Fruit fly (Drosophila melanogaster) whole organism, embryonic: ENCODE measurements around the gene CG7484.

Experiments
- Atf6 ChIP-seq: fragments of 200-800 bp; sonication (Bioruptor generic); IDR thresholded peaks from 2 replicates; pipeline ENCODE4 v1.3.6; 2022; ENCODE audit warnings: missing biosample characterization, missing genetic modification characterization
- CG10431 ChIP-seq: fragments of 200-800 bp; sonication (Bioruptor generic); optimal IDR thresholded peaks from 3 replicates; lab custom pipeline; 2018; ENCODE audit warnings: missing biosample characterization, mild to moderate bottlenecking, missing genetic modification characterization
- CG10654 ChIP-seq: fragments of 200-800 bp; sonication (Bioruptor generic); optimal IDR thresholded peaks from 2 replicates; lab custom pipeline; 2016; ENCODE audit warnings: missing biosample characterization, missing genetic modification characterization
- CG11723 ChIP-seq: fragments of 200-800 bp; sonication (Bioruptor generic); optimal IDR thresholded peaks from 2 replicates; lab custom pipeline; 2017; ENCODE audit warnings: missing biosample characterization, mild to moderate bottlenecking, missing genetic modification characterization
- CG12299 ChIP-seq: fragments of 200-800 bp; sonication (Bioruptor generic); optimal IDR thresholded peaks from 2 replicates; lab custom pipeline; 2018; ENCODE audit warnings: missing biosample characterization, mild to moderate bottlenecking, missing genetic modification characterization
- CG12391 ChIP-seq: fragments of 200-800 bp; sonication (Bioruptor generic); optimal IDR thresholded peaks from 3 replicates; lab custom pipeline; 2018; ENCODE audit warnings: missing biosample characterization, mild to moderate bottlenecking, missing genetic modification characterization, moderate library complexity
- CG12942 ChIP-seq: fragments of 200-800 bp; sonication (Bioruptor generic); optimal IDR thresholded peaks from 3 replicates; lab custom pipeline; 2016; ENCODE audit warnings: missing biosample characterization, missing genetic modification characterization
- CG13296 ChIP-seq: fragments of 200-800 bp; sonication (Bioruptor generic); optimal IDR thresholded peaks from 3 replicates; lab custom pipeline; 2018; ENCODE audit warnings: missing biosample characterization, mild to moderate bottlenecking, missing genetic modification characterization
- CG13775 ChIP-seq: fragments of 200-800 bp; sonication (Bioruptor generic); optimal IDR thresholded peaks from 3 replicates; lab custom pipeline; 2017; ENCODE audit warnings: missing biosample characterization, mild to moderate bottlenecking, missing genetic modification characterization
- CG1529 ChIP-seq: fragments of 200-800 bp; sonication (Bioruptor generic); optimal IDR thresholded peaks from 3 replicates; lab custom pipeline; 2018; ENCODE audit warnings: missing biosample characterization, missing genetic modification characterization
- CG18599 ChIP-seq: fragments of 200-800 bp; sonication (Bioruptor generic); optimal IDR thresholded peaks from 3 replicates; lab custom pipeline; 2017; ENCODE audit warnings: missing biosample characterization, missing genetic modification characterization, mild to moderate bottlenecking, moderate library complexity, missing genetic modification reagents
- CG2712 ChIP-seq: fragments of 200-800 bp; optimal IDR thresholded peaks from 3 replicates; lab custom pipeline; 2019; ENCODE audit warnings: missing biosample characterization, mild to moderate bottlenecking, missing genetic modification characterization, moderate library complexity
- CG30020 ChIP-seq: fragments of 200-800 bp; optimal IDR thresholded peaks from 2 replicates; lab custom pipeline; 2019; ENCODE audit warnings: missing biosample characterization, mild to moderate bottlenecking, missing genetic modification characterization, moderate library complexity
- CG4360 ChIP-seq: fragments of 200-800 bp; sonication (Bioruptor generic); IDR thresholded peaks from 2 replicates; pipeline ENCODE4 v1.3.6; 2022; ENCODE audit warnings: missing biosample characterization, missing genetic modification characterization
- CG4707 ChIP-seq: fragments of 200-800 bp; sonication (Bioruptor generic); optimal IDR thresholded peaks from 2 replicates; lab custom pipeline; 2018; ENCODE audit warnings: missing biosample characterization, mild to moderate bottlenecking, missing genetic modification characterization, moderate library complexity
- CG5245 ChIP-seq: fragments of 200-800 bp; sonication (Bioruptor generic); optimal IDR thresholded peaks from 3 replicates; lab custom pipeline; 2016; ENCODE audit warnings: missing biosample characterization, missing genetic modification characterization
- CG6765 ChIP-seq: fragments of 200-800 bp; sonication (Bioruptor generic); optimal IDR thresholded peaks from 3 replicates; lab custom pipeline; 2017; ENCODE audit warnings: missing biosample characterization, mild to moderate bottlenecking, missing genetic modification characterization
- CG7372 ChIP-seq: fragments of 200-800 bp; sonication (Bioruptor generic); IDR thresholded peaks from 2 replicates; pipeline ENCODE4 v1.3.6; 2022; ENCODE audit warnings: missing biosample characterization, missing genetic modification characterization
- CG7745 ChIP-seq: fragments of 200-800 bp; sonication (Bioruptor generic); optimal IDR thresholded peaks from 2 replicates; lab custom pipeline; 2018; ENCODE audit warnings: missing biosample characterization, mild to moderate bottlenecking, missing genetic modification characterization, moderate library complexity
- CG8359 ChIP-seq: fragments of 200-800 bp; sonication (Bioruptor generic); optimal IDR thresholded peaks from 2 replicates; lab custom pipeline; 2017; ENCODE audit warnings: missing biosample characterization, mild to moderate bottlenecking, missing genetic modification characterization, borderline replicate concordance
- CTCF ChIP-seq: fragments of 200-800 bp; sonication (Bioruptor generic); optimal IDR thresholded peaks from 2 replicates; lab custom pipeline; 2017; ENCODE audit warnings: missing biosample characterization, mild to moderate bottlenecking, missing genetic modification characterization, moderate library complexity
- CoRest ChIP-seq: fragments of 200-800 bp; sonication (Bioruptor generic); optimal IDR thresholded peaks from 3 replicates; lab custom pipeline; 2018; ENCODE audit warnings: missing biosample characterization, mild to moderate bottlenecking, missing genetic modification characterization, moderate library complexity
- D19A ChIP-seq: fragments of 200-800 bp; optimal IDR thresholded peaks from 3 replicates; lab custom pipeline; 2019; ENCODE audit warnings: missing biosample characterization, mild to moderate bottlenecking, missing genetic modification characterization, moderate library complexity
- Dref ChIP-seq: fragments of 200-800 bp; sonication (Bioruptor generic); IDR thresholded peaks from 2 replicates; pipeline ENCODE4 v1.3.6; 2022; ENCODE audit warnings: missing biosample characterization, missing genetic modification characterization
- Gug ChIP-seq: fragments of 200-800 bp; sonication (Bioruptor generic); IDR thresholded peaks from 4 replicates; pipeline ENCODE4 v1.3.6; 2022; ENCODE audit warnings: missing biosample characterization, missing genetic modification characterization
- HLH54F ChIP-seq: fragments of 200-800 bp; sonication (Bioruptor generic); optimal IDR thresholded peaks from 3 replicates; lab custom pipeline; 2016; ENCODE audit warnings: missing biosample characterization, missing genetic modification characterization
- Jarid2 ChIP-seq: fragments of 200-800 bp; sonication (Bioruptor generic); optimal IDR thresholded peaks from 3 replicates; lab custom pipeline; 2017; ENCODE audit warnings: mild to moderate bottlenecking, missing biosample characterization, missing genetic modification reagents, missing genetic modification characterization
- MTF-1 ChIP-seq: fragments of 200-800 bp; sonication (Bioruptor generic); optimal IDR thresholded peaks from 2 replicates; lab custom pipeline; 2018; ENCODE audit warnings: missing biosample characterization, mild to moderate bottlenecking, missing genetic modification characterization, borderline replicate concordance
- Ravus ChIP-seq: fragments of 200-800 bp; sonication (Bioruptor generic); IDR thresholded peaks from 2 replicates; pipeline ENCODE4 v1.3.6; 2022; ENCODE audit warnings: missing biosample characterization, missing genetic modification characterization
- Usf ChIP-seq: fragments of 200-800 bp; sonication (Bioruptor generic); optimal IDR thresholded peaks from 2 replicates; lab custom pipeline; 2017; ENCODE audit warnings: missing genotype, missing biosample characterization, missing genetic modification characterization
- crol ChIP-seq: fragments of 200-800 bp; sonication (Bioruptor generic); IDR thresholded peaks from 2 replicates; pipeline ENCODE4 v1.3.6; 2022; ENCODE audit warnings: missing biosample characterization, missing genetic modification characterization
- danr ChIP-seq: fragments of 200-800 bp; sonication (Bioruptor generic); IDR thresholded peaks from 2 replicates; pipeline ENCODE4 v1.3.6; 2022; ENCODE audit warnings: missing biosample characterization, missing genetic modification characterization
- dm ChIP-seq: fragments of 200-800 bp; sonication (Bioruptor generic); optimal IDR thresholded peaks from 3 replicates; lab custom pipeline; 2016; ENCODE audit warnings: missing biosample characterization, missing genetic modification characterization
- dmrt99B ChIP-seq: fragments of 200-800 bp; sonication (Bioruptor generic); optimal IDR thresholded peaks from 2 replicates; lab custom pipeline; 2018; ENCODE audit warnings: missing biosample characterization, mild to moderate bottlenecking, missing genetic modification characterization, moderate library complexity
- exex ChIP-seq: fragments of 200-800 bp; sonication (Bioruptor generic); optimal IDR thresholded peaks from 4 replicates; lab custom pipeline; 2018; ENCODE audit warnings: missing biosample characterization, mild to moderate bottlenecking, missing genetic modification characterization, moderate library complexity
- fu2 ChIP-seq: fragments of 200-800 bp; sonication (Bioruptor generic); optimal IDR thresholded peaks from 2 replicates; lab custom pipeline; 2016; ENCODE audit warnings: missing biosample characterization, missing genetic modification characterization
- gt ChIP-seq: fragments of 200-800 bp; sonication (Bioruptor generic); IDR thresholded peaks from 2 replicates; pipeline ENCODE4 v1.3.6; 2022; ENCODE audit warnings: missing biosample characterization, missing genetic modification characterization
- ham ChIP-seq: fragments of 200-800 bp; sonication (Bioruptor generic); IDR thresholded peaks from 2 replicates; pipeline ENCODE4 v1.3.6; 2022; ENCODE audit warnings: missing biosample characterization, missing genetic modification characterization
- ken ChIP-seq: fragments of 200-800 bp; sonication (Bioruptor generic); IDR thresholded peaks from 3 replicates; pipeline ENCODE4 v1.3.6; 2022; ENCODE audit warnings: missing biosample characterization, missing genetic modification characterization
- lab ChIP-seq: fragments of 200-800 bp; sonication (Bioruptor generic); optimal IDR thresholded peaks from 3 replicates; lab custom pipeline; 2017; ENCODE audit warnings: missing biosample characterization, missing genetic modification characterization, mild to moderate bottlenecking, moderate library complexity, missing genetic modification reagents
- mam ChIP-seq: fragments of 200-800 bp; sonication (Bioruptor generic); optimal IDR thresholded peaks from 3 replicates; lab custom pipeline; 2016; ENCODE audit warnings: missing biosample characterization, missing genetic modification characterization
- mld ChIP-seq: fragments of 200-800 bp; sonication (Bioruptor generic); IDR thresholded peaks from 3 replicates; pipeline ENCODE4 v1.3.6; 2022; ENCODE audit warnings: missing biosample characterization, missing genetic modification characterization; ENCODE audit not compliant: partially characterized antibody
- phol ChIP-seq: fragments of 200-800 bp; sonication (Bioruptor generic); optimal IDR thresholded peaks from 3 replicates; lab custom pipeline; 2018; ENCODE audit warnings: missing biosample characterization, mild to moderate bottlenecking, missing genetic modification characterization, moderate library complexity
- pita ChIP-seq: fragments of 200-800 bp; sonication (Bioruptor generic); optimal IDR thresholded peaks from 2 replicates; lab custom pipeline; 2017; ENCODE audit warnings: missing biosample characterization, mild to moderate bottlenecking, missing genetic modification characterization
- pros ChIP-seq: fragments of 200-800 bp; sonication (Bioruptor generic); optimal IDR thresholded peaks from 3 replicates; lab custom pipeline; 2019; ENCODE audit warnings: missing biosample characterization, mild to moderate bottlenecking, missing genetic modification characterization, moderate library complexity
- ro ChIP-seq: fragments of 200-800 bp; sonication (Bioruptor generic); IDR thresholded peaks from 2 replicates; pipeline ENCODE4 v1.3.6; 2022; ENCODE audit warnings: missing biosample characterization, missing genetic modification characterization
- ssp ChIP-seq: fragments of 200-800 bp; sonication (Bioruptor generic); IDR thresholded peaks from 2 replicates; pipeline ENCODE4 v1.3.6; 2022; ENCODE audit warnings: missing biosample characterization, missing genetic modification characterization
- stc ChIP-seq: fragments of 200-800 bp; sonication (Bioruptor generic); IDR thresholded peaks from 2 replicates; pipeline ENCODE4 v1.3.6; 2022; ENCODE audit warnings: missing biosample characterization, missing genetic modification characterization
- trem ChIP-seq: fragments of 200-800 bp; optimal IDR thresholded peaks from 3 replicates; lab custom pipeline; 2019; ENCODE audit warnings: missing biosample characterization, mild to moderate bottlenecking, missing genetic modification characterization, moderate library complexity
- ttk ChIP-seq: fragments of 200-800 bp; sonication (Bioruptor generic); IDR thresholded peaks from 2 replicates; pipeline ENCODE4 v2.1.2; 2022; ENCODE audit warnings: missing biosample characterization, missing genetic modification characterization

CG7484 gene

DNA sequence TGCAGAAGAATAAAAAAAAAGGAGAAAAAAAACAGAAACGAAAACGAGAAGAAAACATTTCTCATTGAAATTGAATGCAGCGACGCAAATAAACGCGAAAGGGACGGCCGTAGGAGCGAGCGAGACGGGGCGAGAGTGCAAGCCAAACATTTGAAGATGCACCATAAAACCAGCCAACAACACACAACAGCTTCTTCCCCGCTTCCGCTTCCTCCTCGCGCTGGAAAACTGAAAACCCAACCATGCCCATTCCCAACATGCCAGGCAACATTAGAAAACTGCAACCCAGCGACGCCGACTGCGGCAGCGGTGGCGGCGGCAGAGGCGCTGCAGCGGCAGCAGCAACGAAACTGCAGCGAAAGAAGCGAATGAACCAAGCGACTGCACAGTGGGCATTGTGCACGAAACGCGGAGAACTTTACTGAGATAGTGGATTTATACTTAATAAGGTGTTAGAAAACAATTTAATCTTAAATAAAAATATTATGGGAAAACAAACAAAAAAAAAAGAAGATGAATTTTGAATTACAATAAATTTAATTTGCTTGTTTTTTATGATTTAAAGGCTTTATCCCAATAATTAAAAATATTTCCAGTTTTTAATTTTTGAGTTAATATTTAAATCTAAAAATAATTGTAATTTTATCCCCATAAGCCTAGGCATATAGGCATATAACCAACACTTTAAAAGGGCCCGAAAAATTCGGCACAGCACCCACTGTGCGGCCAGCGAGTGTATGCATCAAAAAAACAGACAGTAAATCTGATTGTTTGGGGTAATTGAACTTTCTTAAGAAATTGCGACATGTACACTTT lies 43.3 kb upstream of the CG7484 start (continued):
- no peak for TF ChIP-seq pros (GFP tag; lab: Kevin White, UChicago)
- peak; percentile 66 for TF ChIP-seq CG10654 (GFP tag; lab: Kevin White, UChicago)
- TF ChIP-seq Ravus = no peak
- TF ChIP-seq ttk (GFP tag; lab: Robert Waterston, UW) = 0 out of 2 replicates have a peak, but pooled peaks have one; percentile 38
- TF ChIP-seq CG11723 (GFP tag; lab: Kevin White, UChicago) = peak; percentile 36
- peak; percentile 13 for TF ChIP-seq CG30020 (tag; lab: Kevin White, UChicago)
- TF ChIP-seq CG1529 (GFP tag; lab: Kevin White, UChicago) = peak; percentile 78
- TF ChIP-seq MTF-1 (GFP tag; lab: Kevin White, UChicago) = no peak
- TF ChIP-seq CG7745 (tag; lab: Kevin White, UChicago) = no peak
- peak; percentile 85 for TF ChIP-seq dmrt99B (tag; lab: Kevin White, UChicago)
- TF ChIP-seq CG18599 (GFP tag; lab: Kevin White, UChicago) = no peak
- TF ChIP-seq ro (GFP tag; lab: Robert Waterston, UW) = no peak
- peak; percentile 68 for TF ChIP-seq CG13775 (GFP tag; lab: Kevin White, UChicago)
- TF ChIP-seq ssp (GFP tag; lab: Robert Waterston, UW) = 0 out of 2 replicates have a peak, but pooled peaks have one; percentile 33
- TF ChIP-seq ken (GFP tag; lab: Robert Waterston, UW) = no peak
- peak; percentile 36 for TF ChIP-seq Jarid2 (GFP tag; lab: Kevin White, UChicago)
- TF ChIP-seq trem (tag; lab: Kevin White, UChicago) = peak; percentile 68
- TF ChIP-seq CG2712 (tag; lab: Kevin White, UChicago) = peak; percentile 85
- no peak for TF ChIP-seq CG12299
- TF ChIP-seq Atf6 (GFP tag; lab: Robert Waterston, UW) = no peak
- no peak for TF ChIP-seq Dref
- peak; percentile 33 for TF ChIP-seq lab (GFP tag; lab: Kevin White, UChicago)
- no peak for TF ChIP-seq danr
- TF ChIP-seq Gug (GFP tag; lab: Robert Waterston, UW) = peak; percentile 40; the same call in 3 of the 4 replicates
- TF ChIP-seq CG10431 (GFP tag; lab: Kevin White, UChicago) = peak; percentile 64
- TF ChIP-seq CoRest = peak; percentile 86
- no peak for TF ChIP-seq fu2 (GFP tag; lab: Kevin White, UChicago)
- TF ChIP-seq dm (GFP tag; lab: Kevin White, UChicago) = no peak
- TF ChIP-seq CG13296 (GFP tag; lab: Kevin White, UChicago) = peak; percentile 19
- no peak for TF ChIP-seq mam
- no peak for TF ChIP-seq CG4360 (GFP tag; lab: Robert Waterston, UW)
- TF ChIP-seq CTCF = peak; percentile 1
- TF ChIP-seq mld = no peak
- no peak for TF ChIP-seq gt (GFP tag; lab: Robert Waterston, UW)
- no peak for TF ChIP-seq stc (GFP tag; lab: Robert Waterston, UW)
- no peak for TF ChIP-seq CG6765
- TF ChIP-seq ham (GFP tag; lab: Robert Waterston, UW) = no peak
- TF ChIP-seq CG4707 (GFP tag; lab: Kevin White, UChicago) = peak; percentile 46
- TF ChIP-seq D19A (tag; lab: Kevin White, UChicago) = peak; percentile 69
- TF ChIP-seq CG12942 = peak; percentile 26
- peak; percentile 35 for TF ChIP-seq Usf
- TF ChIP-seq HLH54F (GFP tag; lab: Kevin White, UChicago) = no peak
- peak; percentile 88 for TF ChIP-seq phol (tag; lab: Kevin White, UChicago)
- peak; percentile 80 for TF ChIP-seq CG12391 (tag; lab: Kevin White, UChicago)
- peak; percentile 35 for TF ChIP-seq CG5245 (GFP tag; lab: Kevin White, UChicago)
- TF ChIP-seq pita (GFP tag; lab: Kevin White, UChicago) = no peak
- TF ChIP-seq exex (tag; lab: Kevin White, UChicago) = no peak
- peak; percentile 45 for TF ChIP-seq CG8359 (GFP tag; lab: Kevin White, UChicago)
- TF ChIP-seq CG7372 (GFP tag; lab: Robert Waterston, UW) = no peak
- peak; percentile 52; the same call in 1 of the 2 replicates for TF ChIP-seq crol (GFP tag; lab: Robert Waterston, UW)
